Worm (Caenorhabditis elegans): ENCODE data around the gene T06C12.9.

T06C12.9 gene

DNA sequence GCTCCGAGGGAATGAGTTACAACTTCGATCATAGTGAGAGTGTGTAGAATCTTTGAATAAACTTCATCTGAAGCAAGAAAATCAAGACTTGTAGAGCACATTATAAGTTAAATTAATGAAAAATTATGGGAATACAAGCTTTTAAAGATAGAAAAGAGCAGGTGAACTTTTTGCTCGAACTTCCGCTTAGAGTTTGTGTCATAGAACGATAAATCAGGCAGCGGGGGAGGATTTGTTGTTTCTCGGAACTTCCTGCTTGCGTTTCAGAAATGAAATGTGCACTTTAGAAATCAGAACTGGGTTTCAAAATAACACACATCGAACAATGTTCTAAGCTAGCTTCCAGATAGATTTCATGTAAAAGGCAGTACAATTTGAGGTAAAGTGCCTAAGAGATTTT is 44.8 kb downstream of the T06C12.9 start, which contains the start of gene srh-149:
TSS of gene srh-149 (minus strand) at position 101 of the 400 bp plus-strand sequence.
- TF ChIP-seq sptf-1 (tag; optimal IDR thresholded peaks at IDR 0.05) = no peak
- TF ChIP-seq tbx-8 (GFP tag; optimal IDR thresholded peaks at IDR 0.05) = no peak
- TF ChIP-seq flh-1 (GFP tag; optimal IDR thresholded peaks at IDR 0.05) = no peak
- no peak for TF ChIP-seq lsy-2 (tag; optimal IDR thresholded peaks at IDR 0.05)
- no peak for TF ChIP-seq mab-5 (tag; optimal IDR thresholded peaks at IDR 0.05)
- TF ChIP-seq bed-3 (GFP tag; optimal IDR thresholded peaks at IDR 0.05) = no peak
- TF ChIP-seq ztf-11 (tag; optimal IDR thresholded peaks at IDR 0.05) = no peak
- no peak for TF ChIP-seq ceh-83 (GFP tag; optimal IDR thresholded peaks at IDR 0.05)
- TF ChIP-seq lin-32 (GFP tag; optimal IDR thresholded peaks at IDR 0.05) = no peak
- no peak for TF ChIP-seq nhr-2 (tag; optimal IDR thresholded peaks at IDR 0.05)
- no peak for TF ChIP-seq mep-1 (tag; optimal IDR thresholded peaks at IDR 0.05)
- TF ChIP-seq zip-8 (tag; optimal IDR thresholded peaks at IDR 0.05) = no peak
- TF ChIP-seq ces-1 (GFP tag; optimal IDR thresholded peaks at IDR 0.05) = no peak

Measured in whole organism, mixed stage, embryonic.